Worm (Caenorhabditis elegans) whole organism, midembryonic: ENCODE measurements around the gene Y54E2A.5.
A peak's percentile ranks its signal among the peaks of the same experiment; 100 is the strongest.
"Not testable (repeated sequence)": the region's sequence is repeated elsewhere in the genome, so short reads cannot be mapped to it uniquely, and the experiment has no call there.

Experiments used
- T22C8.4 ChIP-seq: fragments of 200-800 bp; sonication (Bioruptor generic); IDR thresholded peaks from 2 replicates; pipeline ENCODE4 v1.3.6; 2022; ENCODE audit warnings: missing genetic modification characterization, missing compliant biosample characterization
- flt-1 ChIP-seq: fragments of 200-800 bp; sonication (Bioruptor generic); IDR thresholded peaks from 2 replicates; pipeline ENCODE4 v1.3.6; 2022; ENCODE audit warnings: missing genetic modification characterization, missing compliant biosample characterization
- klf-2 ChIP-seq: fragments of 200-800 bp; sonication (Bioruptor generic); conservative IDR thresholded peaks from 2 replicates; pipeline ENCODE4 v1.3.6; 2022; ENCODE audit warnings: missing genetic modification reagents, missing genetic modification characterization, missing compliant biosample characterization
- med-1 ChIP-seq: sonication (generic microtip); optimal IDR thresholded peaks from 2 replicates; lab custom pipeline; 2017; ENCODE audit warnings: missing genetic modification characterization, mild to moderate bottlenecking, missing compliant biosample characterization, antibody characterized with exemption, missing genetic modification reagents; ENCODE audit not compliant: insufficient read depth
- ref-1 ChIP-seq: fragments of 200-800 bp; sonication (Bioruptor generic); conservative IDR thresholded peaks from 2 replicates; pipeline ENCODE4 v1.3.6; 2022; ENCODE audit warnings: missing genetic modification reagents, missing genetic modification characterization, missing compliant biosample characterization
- tab-1 ChIP-seq: fragments of 200-800 bp; sonication (Bioruptor generic); IDR thresholded peaks from 2 replicates; pipeline ENCODE4 v1.3.6; 2022; ENCODE audit warnings: missing genetic modification characterization, missing compliant biosample characterization
- ztf-29 ChIP-seq: fragments of 200-800 bp; sonication (Bioruptor generic); IDR thresholded peaks from 2 replicates; pipeline ENCODE4 v1.3.6; 2022; ENCODE audit warnings: missing genetic modification reagents, missing genetic modification characterization, missing compliant biosample characterization

DNA sequence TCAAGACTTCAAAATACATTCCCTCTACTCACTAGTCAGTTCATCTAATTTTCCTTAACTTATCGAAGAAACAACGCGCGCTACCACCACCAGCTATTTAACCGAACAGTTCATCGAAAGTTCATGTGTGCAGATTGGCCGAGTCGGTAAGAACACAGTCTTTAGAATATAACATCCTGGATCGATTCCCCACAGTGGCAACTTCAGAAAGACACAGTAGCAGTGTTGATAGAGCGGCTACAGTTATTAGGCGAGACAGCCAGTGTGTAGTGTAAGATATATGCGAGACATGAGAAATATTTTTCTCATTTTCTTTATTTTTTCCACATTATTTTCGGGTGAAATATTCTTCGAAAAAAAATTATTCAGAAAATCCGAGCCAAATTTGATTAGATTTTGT, 44.9 kb upstream of the Y54E2A.5 start:
- TF ChIP-seq tab-1 (GFP tag; lab: Robert Waterston, UW); med-1; T22C8.4 (GFP tag; lab: Robert Waterston, UW); ref-1 (GFP tag; lab: Robert Waterston, UW); klf-2; ztf-29 (GFP tag; lab: Robert Waterston, UW): not testable (repeated sequence)
- TF ChIP-seq flt-1 (GFP tag; lab: Robert Waterston, UW) = 0 out of 2 replicates have a peak, but pooled peaks have one; percentile 21
